Fruit fly (Drosophila melanogaster) whole organism, embryonic: ENCODE data around the gene Oseg1.
A peak's percentile ranks its signal among the peaks of the same experiment; 100 is the strongest.

Experiments
- Blimp-1 ChIP-seq: fragments of 200-800 bp; sonication (Bioruptor generic); optimal IDR thresholded peaks from 3 replicates; lab custom pipeline; 2018; ENCODE audit warnings: missing biosample characterization, missing genetic modification characterization, mild to moderate bottlenecking, moderate library complexity, missing genetic modification reagents
- CG10654 ChIP-seq: fragments of 200-800 bp; sonication (Bioruptor generic); optimal IDR thresholded peaks from 2 replicates; lab custom pipeline; 2016; ENCODE audit warnings: missing biosample characterization, missing genetic modification characterization
- CG10979 ChIP-seq: fragments of 200-800 bp; sonication (Bioruptor generic); optimal IDR thresholded peaks from 2 replicates; lab custom pipeline; 2018; ENCODE audit warnings: missing biosample characterization, mild to moderate bottlenecking, missing genetic modification characterization, moderate library complexity
- CG11093 ChIP-seq: fragments of 200-800 bp; sonication (Bioruptor generic); IDR thresholded peaks from 3 replicates; pipeline ENCODE4 v1.3.6; 2022; ENCODE audit warnings: missing biosample characterization, missing genetic modification characterization
- CG11695 ChIP-seq: fragments of 200-800 bp; sonication (Bioruptor generic); IDR thresholded peaks from 3 replicates; pipeline ENCODE4 v1.3.6; 2022; ENCODE audit warnings: missing biosample characterization, missing genetic modification characterization
- CG12155 ChIP-seq: fragments of 200-800 bp; sonication (Bioruptor generic); optimal IDR thresholded peaks from 3 replicates; lab custom pipeline; 2016; ENCODE audit warnings: missing biosample characterization, missing genetic modification characterization
- CG12236 ChIP-seq: fragments of 200-800 bp; sonication (Bioruptor generic); optimal IDR thresholded peaks from 2 replicates; lab custom pipeline; 2016; ENCODE audit warnings: missing biosample characterization, missing genetic modification characterization
- CG14710 ChIP-seq: fragments of 200-800 bp; sonication (Bioruptor generic); optimal IDR thresholded peaks from 3 replicates; lab custom pipeline; 2019; ENCODE audit warnings: missing biosample characterization, mild to moderate bottlenecking, missing genetic modification characterization, moderate library complexity
- CG17385 ChIP-seq: fragments of 200-800 bp; sonication (Bioruptor generic); optimal IDR thresholded peaks from 3 replicates; lab custom pipeline; 2018; ENCODE audit warnings: missing biosample characterization, mild to moderate bottlenecking, missing genetic modification characterization
- CG30020 ChIP-seq: fragments of 200-800 bp; optimal IDR thresholded peaks from 2 replicates; lab custom pipeline; 2019; ENCODE audit warnings: missing biosample characterization, mild to moderate bottlenecking, missing genetic modification characterization, moderate library complexity
- CG33557 ChIP-seq: fragments of 200-800 bp; sonication (Bioruptor generic); optimal IDR thresholded peaks from 2 replicates; lab custom pipeline; 2019; ENCODE audit warnings: missing biosample characterization, mild to moderate bottlenecking, missing genetic modification characterization, moderate library complexity
- CG3726 ChIP-seq: fragments of 200-800 bp; sonication (Bioruptor generic); IDR thresholded peaks from 3 replicates; pipeline ENCODE4, ENCODE4 v1.3.6; 2022; ENCODE audit warnings: missing biosample characterization, missing genetic modification characterization
- CG3847 ChIP-seq: fragments of 200-800 bp; sonication (Bioruptor generic); IDR thresholded peaks from 2 replicates; pipeline ENCODE4 v1.3.6; 2022; ENCODE audit warnings: missing biosample characterization, missing genetic modification characterization
- CG4424 ChIP-seq: fragments of 200-800 bp; sonication (Bioruptor generic); optimal IDR thresholded peaks from 3 replicates; lab custom pipeline; 2016; ENCODE audit warnings: missing biosample characterization, missing genetic modification characterization
- CG6791 ChIP-seq: fragments of 200-800 bp; sonication (Bioruptor generic); IDR thresholded peaks from 3 replicates; pipeline ENCODE4 v1.3.6; 2022; ENCODE audit warnings: missing biosample characterization, missing genetic modification characterization; ENCODE audit not compliant: partially characterized antibody
- CG7271 ChIP-seq: fragments of 200-800 bp; sonication (Bioruptor generic); optimal IDR thresholded peaks from 2 replicates; lab custom pipeline; 2018; ENCODE audit warnings: missing biosample characterization, mild to moderate bottlenecking, missing genetic modification characterization, moderate library complexity
- CG7745 ChIP-seq: fragments of 200-800 bp; sonication (Bioruptor generic); optimal IDR thresholded peaks from 2 replicates; lab custom pipeline; 2018; ENCODE audit warnings: missing biosample characterization, mild to moderate bottlenecking, missing genetic modification characterization, moderate library complexity
- CG8388 ChIP-seq: fragments of 200-800 bp; sonication (Bioruptor generic); optimal IDR thresholded peaks from 2 replicates; lab custom pipeline; 2019; ENCODE audit warnings: missing biosample characterization, mild to moderate bottlenecking, missing genetic modification characterization, moderate library complexity
- CG8944 ChIP-seq: fragments of 200-800 bp; sonication (Bioruptor generic); optimal IDR thresholded peaks from 3 replicates; lab custom pipeline; 2016; ENCODE audit warnings: missing biosample characterization, missing genetic modification characterization
- Camta ChIP-seq: fragments of 200-800 bp; sonication (Bioruptor generic); optimal IDR thresholded peaks from 2 replicates; lab custom pipeline; 2016; ENCODE audit warnings: missing biosample characterization, missing genetic modification characterization
- Drgx ChIP-seq: fragments of 200-800 bp; sonication (Bioruptor generic); IDR thresholded peaks from 2 replicates; pipeline ENCODE4 v1.3.6; 2022; ENCODE audit warnings: missing biosample characterization, missing genetic modification characterization
- E2f2 ChIP-seq: fragments of 200-800 bp; sonication (Bioruptor generic); IDR thresholded peaks from 2 replicates; pipeline ENCODE4 v1.3.6; 2022; ENCODE audit warnings: missing biosample characterization, missing genetic modification characterization
- HLH4C ChIP-seq: fragments of 200-800 bp; sonication (Bioruptor generic); IDR thresholded peaks from 3 replicates; pipeline ENCODE4 v1.3.6; 2022; ENCODE audit warnings: missing biosample characterization, missing genetic modification characterization; ENCODE audit not compliant: partially characterized antibody
- Hr51 ChIP-seq, 2 experiments: fragments of 200-800 bp; sonication (Bioruptor generic); optimal IDR thresholded peaks; 2 replicates in 1 of 2; 3 replicates in 1 of 2; lab custom pipeline; 2016 to 2018; ENCODE audit warnings: missing biosample characterization in 2 of 2, missing genetic modification characterization in 2 of 2, mild to moderate bottlenecking in 1 of 2, moderate library complexity in 1 of 2
- Hsf ChIP-seq: fragments of 200-800 bp; sonication (Bioruptor generic); optimal IDR thresholded peaks from 3 replicates; lab custom pipeline; 2016; ENCODE audit warnings: missing biosample characterization, missing genetic modification characterization
- Rfx ChIP-seq: fragments of 200-800 bp; sonication (Bioruptor generic); IDR thresholded peaks from 2 replicates; pipeline ENCODE4 v1.3.6; 2022; ENCODE audit warnings: missing biosample characterization, missing genetic modification characterization
- Sry-β ChIP-seq: fragments of 200-800 bp; sonication (Bioruptor generic); optimal IDR thresholded peaks from 2 replicates; lab custom pipeline; 2018; ENCODE audit warnings: missing biosample characterization, mild to moderate bottlenecking, missing genetic modification characterization, moderate library complexity
- Ssrp ChIP-seq: fragments of 200-800 bp; sonication (Bioruptor generic); optimal IDR thresholded peaks from 2 replicates; lab custom pipeline; 2018; ENCODE audit warnings: missing biosample characterization, mild to moderate bottlenecking, missing genetic modification characterization, moderate library complexity
- Xbp1 ChIP-seq: fragments of 200-800 bp; sonication (Bioruptor generic); optimal IDR thresholded peaks from 3 replicates; lab custom pipeline; 2016; ENCODE audit warnings: missing biosample characterization, mild to moderate bottlenecking, missing genetic modification characterization
- ase ChIP-seq: fragments of 200-800 bp; sonication (Bioruptor generic); IDR thresholded peaks from 3 replicates; pipeline ENCODE4 v1.3.6; 2022; ENCODE audit warnings: missing biosample characterization, missing genetic modification characterization
- ash1 ChIP-seq: fragments of 200-800 bp; sonication (Bioruptor generic); optimal IDR thresholded peaks from 2 replicates; lab custom pipeline; 2018; ENCODE audit warnings: missing biosample characterization, mild to moderate bottlenecking, missing genetic modification characterization
- br ChIP-seq: fragments of >200 bp; optimal IDR thresholded peaks from 2 replicates; lab custom pipeline; 2017
- ci ChIP-seq: fragments of 200-800 bp; sonication (Bioruptor generic); IDR thresholded peaks from 3 replicates; pipeline ENCODE4 v1.3.6; 2022; ENCODE audit warnings: missing biosample characterization, missing genetic modification characterization
- crc ChIP-seq: fragments of 200-800 bp; sonication (Bioruptor generic); optimal IDR thresholded peaks from 2 replicates; lab custom pipeline; 2016; ENCODE audit warnings: missing biosample characterization, missing genetic modification characterization
- crol ChIP-seq: fragments of 200-800 bp; sonication (Bioruptor generic); IDR thresholded peaks from 2 replicates; pipeline ENCODE4 v1.3.6; 2022; ENCODE audit warnings: missing biosample characterization, missing genetic modification characterization
- dan ChIP-seq: fragments of 200-800 bp; sonication (Bioruptor generic); IDR thresholded peaks from 2 replicates; pipeline ENCODE4 v1.3.6; 2022; ENCODE audit warnings: missing biosample characterization, missing genetic modification characterization
- kay ChIP-seq: fragments of 200-800 bp; sonication (Bioruptor generic); optimal IDR thresholded peaks from 2 replicates; lab custom pipeline; 2016; ENCODE audit warnings: missing biosample characterization, missing genetic modification characterization
- ken ChIP-seq: fragments of 200-800 bp; sonication (Bioruptor generic); IDR thresholded peaks from 3 replicates; pipeline ENCODE4 v1.3.6; 2022; ENCODE audit warnings: missing biosample characterization, missing genetic modification characterization
- lmd ChIP-seq: fragments of 200-800 bp; sonication (Bioruptor generic); IDR thresholded peaks from 2 replicates; pipeline ENCODE4 v1.3.6; 2022; ENCODE audit warnings: missing biosample characterization, missing genetic modification characterization
- mam ChIP-seq: fragments of 200-800 bp; sonication (Bioruptor generic); optimal IDR thresholded peaks from 3 replicates; lab custom pipeline; 2016; ENCODE audit warnings: missing biosample characterization, missing genetic modification characterization
- org-1 ChIP-seq: fragments of 200-800 bp; sonication (Bioruptor generic); optimal IDR thresholded peaks from 2 replicates; lab custom pipeline; 2017; ENCODE audit warnings: missing biosample characterization, missing genetic modification characterization
- peb ChIP-seq: fragments of 200-800 bp; sonication (Bioruptor generic); IDR thresholded peaks from 2 replicates; pipeline ENCODE4 v1.3.6; 2022; ENCODE audit warnings: missing biosample characterization, missing genetic modification characterization
- pnt ChIP-seq: fragments of 200-800 bp; sonication (Bioruptor generic); optimal IDR thresholded peaks from 3 replicates; lab custom pipeline; 2016; ENCODE audit warnings: missing biosample characterization, missing genetic modification characterization
- row ChIP-seq: fragments of 200-800 bp; sonication (Bioruptor generic); IDR thresholded peaks from 3 replicates; pipeline ENCODE4 v1.3.6; 2022; ENCODE audit warnings: missing biosample characterization, missing genetic modification characterization
- seq ChIP-seq: fragments of 200-800 bp; sonication (Bioruptor generic); IDR thresholded peaks from 2 replicates; pipeline ENCODE4 v1.3.6; 2022; ENCODE audit warnings: missing biosample characterization, missing genetic modification characterization
- slbo ChIP-seq: fragments of 200-800 bp; sonication (Bioruptor generic); IDR thresholded peaks from 2 replicates; pipeline ENCODE4 v1.3.6; 2022; ENCODE audit warnings: missing biosample characterization, missing genetic modification characterization
- sob ChIP-seq: fragments of 200-800 bp; sonication (Bioruptor generic); IDR thresholded peaks from 2 replicates; pipeline ENCODE4 v1.3.6; 2022; ENCODE audit warnings: missing biosample characterization, missing genetic modification characterization
- ssp ChIP-seq: fragments of 200-800 bp; sonication (Bioruptor generic); IDR thresholded peaks from 2 replicates; pipeline ENCODE4 v1.3.6; 2022; ENCODE audit warnings: missing biosample characterization, missing genetic modification characterization
- tll ChIP-seq, 2 experiments: fragments of 200-800 bp in 1 of 2; fragments of >200 bp in 1 of 2; sonication (Bioruptor generic) in 1 of 2; optimal IDR thresholded peaks; 2 replicates each; lab custom pipeline; 2017 to 2019; ENCODE audit warnings: missing biosample characterization in 2 of 2, missing genetic modification characterization in 2 of 2, mild to moderate bottlenecking in 1 of 2, moderate library complexity in 1 of 2

Gene Oseg1

dm6 chr3L:8398763-8399445 is 13.7 kb downstream of the Oseg1 start (continued):
- TF ChIP-seq Blimp-1 (GFP tag; lab: Kevin White, UChicago) (no peak), CG3847 (0 out of 2 replicates have a peak, but pooled peaks have one; percentile 21), CG30020 (tag; lab: Kevin White, UChicago) (no peak), row (GFP tag; lab: Robert Waterston, UW) (peak; percentile 69; the same call in 2 of the 3 replicates), Drgx (GFP tag; lab: Robert Waterston, UW) (peak; percentile 73), Sry-β (GFP tag; lab: Kevin White, UChicago) (no peak), CG14710 (tag; lab: Kevin White, UChicago) (peak; percentile 6), pnt (GFP tag; lab: Kevin White, UChicago) (peak; percentile 4), CG33557 (GFP tag; lab: Kevin White, UChicago) (no peak), ken (peak; percentile 51; the same call in 1 of the 3 replicates), crol (GFP tag; lab: Robert Waterston, UW) (no peak), Hr51 (GFP tag; optimal IDR thresholded peaks at IDR 0.05; lab: Kevin White, UChicago) (no peak), CG8944 (GFP tag; lab: Kevin White, UChicago) (peak; percentile 10), CG11695 (GFP tag; lab: Robert Waterston, UW) (0 out of 3 replicates have a peak, but pooled peaks have one; percentile 16), crc (GFP tag; lab: Kevin White, UChicago) (no peak), tll (GFP tag; optimal IDR thresholded peaks at IDR 0.05; lab: Kevin White, UChicago) (no peak), Rfx (0 out of 2 replicates have a peak, but pooled peaks have one; percentile 33), Hsf (GFP tag; lab: Kevin White, UChicago) (peak; percentile 36), CG10654 (GFP tag; lab: Kevin White, UChicago) (peak; percentile 22), Camta (peak; percentile 22), Ssrp (tag; lab: Kevin White, UChicago) (peak; percentile 38), E2f2 (0 out of 2 replicates have a peak, but pooled peaks have one; percentile 7), CG12155 (GFP tag; lab: Kevin White, UChicago) (peak; percentile 14), seq (no peak), CG7271 (tag; lab: Kevin White, UChicago) (no peak), CG4424 (peak; percentile 19), slbo (GFP tag; lab: Robert Waterston, UW) (peak; percentile 49), CG12236 (GFP tag; lab: Kevin White, UChicago) (no peak), CG3726 (GFP tag; lab: Robert Waterston, UW) (no peak), org-1 (no peak), HLH4C (GFP tag; lab: Robert Waterston, UW) (peak; percentile 50; the same call in 1 of the 3 replicates), kay (GFP tag; lab: Kevin White, UChicago) (no peak), ash1 (GFP tag; lab: Kevin White, UChicago) (no peak), peb (GFP tag; lab: Robert Waterston, UW) (0 out of 2 replicates have a peak, but pooled peaks have one; percentile 7), br (lab: Kevin White, UChicago) (no peak), CG11093 (GFP tag; lab: Robert Waterston, UW) (peak; percentile 15; the same call in 1 of the 3 replicates), dan (no peak), CG17385 (peak; percentile 35), CG7745 (no peak), ssp (GFP tag; lab: Robert Waterston, UW) (no peak), mam (GFP tag; lab: Kevin White, UChicago) (peak; percentile 42), CG6791 (GFP tag; lab: Robert Waterston, UW) (0 out of 3 replicates have a peak, but pooled peaks have one; percentile 25), ase (GFP tag; lab: Robert Waterston, UW) (0 out of 3 replicates have a peak, but pooled peaks have one; percentile 21), sob (GFP tag; lab: Robert Waterston, UW) (0 out of 2 replicates have a peak, but pooled peaks have one; percentile 23), Xbp1 (peak; percentile 53), ci (GFP tag; lab: Robert Waterston, UW) (no peak; the same call in 2 of the 3 replicates), CG10979 (peak; percentile 47), CG8388 (GFP tag; lab: Kevin White, UChicago) (peak; percentile 26), lmd (GFP tag; lab: Robert Waterston, UW) (peak; percentile 32; the same call in 1 of the 2 replicates)
